Worm (Caenorhabditis elegans): ENCODE results near the gene F47C12.13.

DNA sequence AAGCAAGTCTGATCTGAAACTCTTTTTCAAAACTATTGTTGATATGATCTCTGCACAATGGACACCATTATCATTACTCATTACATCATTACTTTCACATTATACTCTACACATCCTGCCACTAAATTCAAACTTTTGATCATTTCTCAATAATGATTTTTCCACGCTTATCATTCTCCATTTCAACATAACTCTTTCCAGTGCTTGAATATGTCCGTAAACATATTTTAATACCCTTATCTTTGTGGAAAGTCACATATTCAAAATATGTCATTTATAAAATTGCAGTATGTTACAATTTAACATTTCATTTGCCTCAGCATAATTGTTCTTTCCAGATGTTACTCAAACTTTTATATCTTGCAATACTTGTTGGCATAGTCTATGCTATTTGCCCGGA is 33.8 kb downstream of the F47C12.13 start, which contains the start of gene clec-75:
- TF ChIP-seq nhr-237 (tag; optimal IDR thresholded peaks at IDR 0.05), result no peak
- no peak for TF ChIP-seq pha-4 (tag; optimal IDR thresholded peaks at IDR 0.05)

All from whole organism, mixed stage, embryonic.